Worm (Caenorhabditis elegans) whole organism, young adult: ENCODE results near the gene sea-2.

ENCODE experiments used
- C06A6.2 ChIP-seq: fragments of 200-800 bp; sonication (Bioruptor generic); conservative IDR thresholded peaks from 2 replicates; pipeline ENCODE4 v1.3.6; 2022; ENCODE audit warnings: missing genetic modification characterization, missing compliant biosample characterization
- F10E7.11 ChIP-seq: sonication (generic microtip); optimal IDR thresholded peaks from 2 replicates; lab custom pipeline; 2017; ENCODE audit warnings: mild to moderate bottlenecking, missing genetic modification characterization, moderate library complexity, missing compliant biosample characterization
- F22D6.2 ChIP-seq: sonication (generic microtip); optimal IDR thresholded peaks from 2 replicates; lab custom pipeline; 2016; ENCODE audit warnings: mild to moderate bottlenecking, missing genetic modification characterization, missing compliant biosample characterization
- F23B12.7 ChIP-seq: sonication (generic microtip); optimal IDR thresholded peaks from 2 replicates; lab custom pipeline; 2017; ENCODE audit warnings: missing genetic modification characterization, mild to moderate bottlenecking, missing compliant biosample characterization, antibody characterized with exemption, moderate library complexity; ENCODE audit not compliant: insufficient read depth
- F52B5.7 ChIP-seq: sonication (generic microtip); optimal IDR thresholded peaks from 2 replicates; lab custom pipeline; 2016; ENCODE audit warnings: mild to moderate bottlenecking, missing genetic modification characterization, missing compliant biosample characterization
- F55B11.4 ChIP-seq: sonication (generic microtip); optimal IDR thresholded peaks from 2 replicates; lab custom pipeline; 2016; ENCODE audit warnings: missing compliant biosample characterization, missing genetic modification characterization, borderline replicate concordance; ENCODE audit not compliant: insufficient read depth
- Y95B8A.8 ChIP-seq: fragments of 200-800 bp; sonication (Bioruptor generic); IDR thresholded peaks from 2 replicates; pipeline ENCODE4 v1.3.6; 2022; ENCODE audit warnings: missing genetic modification reagents, missing genetic modification characterization, missing compliant biosample characterization
- aptf-3 ChIP-seq: fragments of 200-800 bp; sonication (Bioruptor generic); IDR thresholded peaks from 2 replicates; pipeline ENCODE4 v1.3.6; 2022; ENCODE audit warnings: missing genetic modification characterization, missing compliant biosample characterization
- attf-5 ChIP-seq: fragments of 200-800 bp; sonication (Bioruptor generic); optimal IDR thresholded peaks from 2 replicates; lab custom pipeline; 2018; ENCODE audit warnings: mild to moderate bottlenecking, missing genetic modification characterization, missing compliant biosample characterization
- attf-6 ChIP-seq: fragments of 200-800 bp; sonication (Bioruptor generic); IDR thresholded peaks from 2 replicates; pipeline ENCODE4 v1.3.6; 2022; ENCODE audit warnings: missing genetic modification reagents, missing genetic modification characterization, missing compliant biosample characterization
- bed-1 ChIP-seq: fragments of 200-800 bp; sonication (Bioruptor generic); IDR thresholded peaks from 2 replicates; pipeline ENCODE4 v1.3.6; 2022; ENCODE audit warnings: missing genetic modification reagents, missing genetic modification characterization, missing compliant biosample characterization
- ceh-91 ChIP-seq: fragments of 200-800 bp; sonication (Bioruptor generic); IDR thresholded peaks from 2 replicates; pipeline ENCODE4 v1.3.6; 2022; ENCODE audit warnings: missing genetic modification reagents, missing genetic modification characterization, missing compliant biosample characterization
- egl-18 ChIP-seq: fragments of 200-800 bp; sonication (Bioruptor generic); IDR thresholded peaks from 2 replicates; pipeline ENCODE4 v1.3.6; 2022; ENCODE audit warnings: missing genetic modification reagents, missing genetic modification characterization, missing compliant biosample characterization
- egrh-3 ChIP-seq: fragments of 200-800 bp; sonication (Bioruptor generic); IDR thresholded peaks from 2 replicates; pipeline ENCODE4 v1.3.6; 2022; ENCODE audit warnings: missing genetic modification reagents, missing genetic modification characterization, missing compliant biosample characterization
- ets-4 ChIP-seq: fragments of 200-800 bp; sonication (Bioruptor generic); optimal IDR thresholded peaks from 2 replicates; lab custom pipeline; 2018; ENCODE audit warnings: mild to moderate bottlenecking, missing genetic modification characterization, missing compliant biosample characterization
- gei-17 ChIP-seq: fragments of 200-800 bp; sonication (Bioruptor generic); optimal IDR thresholded peaks from 2 replicates; lab custom pipeline; 2018; ENCODE audit warnings: mild to moderate bottlenecking, missing genetic modification characterization, missing compliant biosample characterization
- him-1 ChIP-seq: sonication (generic microtip); optimal IDR thresholded peaks from 2 replicates; lab custom pipeline; 2016; ENCODE audit warnings: missing genotype, missing genetic modification reagents, missing genetic modification characterization, missing compliant biosample characterization
- lir-1 ChIP-seq: fragments of 200-800 bp; sonication (Bioruptor generic); conservative IDR thresholded peaks from 2 replicates; pipeline ENCODE4 v1.3.6; 2022; ENCODE audit warnings: missing genetic modification reagents, missing genetic modification characterization, missing compliant biosample characterization
- nfya-1 ChIP-seq: sonication (generic microtip); optimal IDR thresholded peaks from 2 replicates; lab custom pipeline; 2017; ENCODE audit warnings: antibody characterized with exemption, missing compliant biosample characterization, missing genetic modification characterization, borderline replicate concordance; ENCODE audit not compliant: insufficient read depth
- nhr-179 ChIP-seq: sonication (generic microtip); optimal IDR thresholded peaks from 2 replicates; lab custom pipeline; 2016; ENCODE audit warnings: mild to moderate bottlenecking, missing genetic modification characterization, missing compliant biosample characterization
- nhr-27 ChIP-seq: fragments of 200-800 bp; sonication (Bioruptor generic); optimal IDR thresholded peaks from 2 replicates; lab custom pipeline; 2018; ENCODE audit warnings: mild to moderate bottlenecking, missing genetic modification characterization, moderate library complexity, missing compliant biosample characterization
- nhr-90 ChIP-seq: sonication (generic microtip); optimal IDR thresholded peaks from 2 replicates; lab custom pipeline; 2016; ENCODE audit warnings: missing genotype, mild to moderate bottlenecking, missing genetic modification characterization, missing compliant biosample characterization
- pha-4 ChIP-seq: fragments of 150-350 bp; sonication (generic microtip); optimal IDR thresholded peaks from 2 replicates; lab custom pipeline; 2014; ENCODE audit warnings: missing biosample characterization, missing genetic modification reagents, missing genetic modification characterization
- rec-8 ChIP-seq, 2 experiments: sonication (generic microtip); optimal IDR thresholded peaks; 2 replicates each; lab custom pipeline; 2016; ENCODE audit warnings: mild to moderate bottlenecking in 2 of 2, missing genetic modification characterization in 2 of 2, missing genetic modification reagents in 2 of 2, missing genotype in 2 of 2, missing biosample characterization in 1 of 2, missing compliant biosample characterization in 1 of 2, moderate library complexity in 1 of 2
- repo-1 ChIP-seq: sonication (generic microtip); optimal IDR thresholded peaks from 2 replicates; lab custom pipeline; 2017; ENCODE audit warnings: mild to moderate bottlenecking, missing genetic modification characterization, missing compliant biosample characterization
- sea-2 ChIP-seq: fragments of 200-800 bp; sonication (Bioruptor generic); IDR thresholded peaks from 2 replicates; pipeline ENCODE4 v1.3.6; 2022; ENCODE audit warnings: missing genetic modification characterization, missing compliant biosample characterization
- snpc-3.4 ChIP-seq: sonication (generic microtip); optimal IDR thresholded peaks from 2 replicates; lab custom pipeline; 2017; ENCODE audit warnings: missing genetic modification characterization, mild to moderate bottlenecking, missing compliant biosample characterization, antibody characterized with exemption, moderate library complexity, missing genotype, missing genetic modification reagents
- snpc-4 ChIP-seq, 5 experiments: fragments of 150-350 bp in 1 of 5; sonication (generic microtip) in 4 of 5; optimal IDR thresholded peaks; 2 replicates each; lab custom pipeline; 2014 to 2018; ENCODE audit warnings: missing genetic modification characterization in 5 of 5, missing biosample characterization in 3 of 5, antibody characterized with exemption in 2 of 5, mild to moderate bottlenecking in 2 of 5, missing compliant biosample characterization in 2 of 5, missing genotype in 2 of 5, moderate library complexity in 2 of 5, missing genetic modification reagents in 1 of 5
- sptf-2 ChIP-seq: fragments of 200-800 bp; sonication (Bioruptor generic); optimal IDR thresholded peaks from 2 replicates; lab custom pipeline; 2018; ENCODE audit warnings: mild to moderate bottlenecking, missing genetic modification characterization, missing compliant biosample characterization
- tbx-9 ChIP-seq: sonication (generic microtip); optimal IDR thresholded peaks from 2 replicates; lab custom pipeline; 2016; ENCODE audit warnings: borderline replicate concordance, missing genetic modification characterization, inconsistent platforms, missing compliant biosample characterization
- unc-130 ChIP-seq: sonication (generic microtip); optimal IDR thresholded peaks from 2 replicates; lab custom pipeline; 2016; ENCODE audit warnings: missing genetic modification reagents, missing genetic modification characterization, missing compliant biosample characterization
- xnd-1 ChIP-seq: sonication (generic microtip); optimal IDR thresholded peaks from 2 replicates; lab custom pipeline; 2016; ENCODE audit warnings: missing genotype, missing genetic modification reagents, missing genetic modification characterization, missing compliant biosample characterization
- ztf-28 ChIP-seq: fragments of 200-800 bp; sonication (Bioruptor generic); IDR thresholded peaks from 2 replicates; pipeline ENCODE4 v1.3.6; 2022; ENCODE audit warnings: missing genetic modification reagents, missing genetic modification characterization, missing compliant biosample characterization

Gene sea-2

ce11 chrII:3950077-3950476 lies at the start of gene sea-2:
TSS of gene sea-2 (plus strand) at chrII:3950377.
- TF ChIP-seq rec-8 (tag; optimal IDR thresholded peaks at IDR 0.05; lab: Kevin White, UChicago) (no peak), ztf-28 (no peak), ceh-91 (GFP tag; lab: Robert Waterston, UW) (no peak), pha-4 (no peak), xnd-1 (tag; lab: Kevin White, UChicago) (no peak), him-1 (no peak), tbx-9 (tag; lab: Kevin White, UChicago) (no peak), repo-1 (tag; lab: Kevin White, UChicago) (no peak), F23B12.7 (tag; lab: Kevin White, UChicago) (no peak), nhr-90 (tag; lab: Kevin White, UChicago) (no peak), lir-1 (GFP tag; lab: Robert Waterston, UW) (no peak), egl-18 (GFP tag; lab: Robert Waterston, UW) (no peak), F10E7.11 (tag; lab: Kevin White, UChicago) (no peak)

DNA sequence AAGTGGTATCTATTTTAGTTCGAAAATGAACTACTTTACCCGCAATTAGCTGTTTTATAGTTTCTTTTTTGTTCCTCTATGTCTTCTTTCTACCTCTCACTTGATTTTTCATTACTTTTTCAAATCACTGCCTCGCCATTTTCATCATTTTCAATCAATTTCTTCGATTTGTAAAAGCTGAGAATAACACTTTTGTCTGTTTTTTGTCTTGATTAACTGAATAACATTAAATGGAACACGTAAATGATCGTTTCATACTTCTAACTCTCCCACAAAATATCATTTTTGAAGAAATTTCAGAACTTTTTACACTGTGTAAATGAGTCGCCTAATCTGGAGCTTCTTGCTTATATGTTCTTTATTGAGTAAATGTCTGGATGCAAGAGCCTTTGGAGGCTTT lies 49.1 kb upstream of the sea-2 start, which contains the start of gene F53C3.4:
F53C3.4 (plus strand) TSS at position 301 of the 400 bp plus-strand sequence.
- TF ChIP-seq nhr-27 (tag; lab: Kevin White, UChicago) (no peak), nhr-179 (tag; lab: Kevin White, UChicago) (no peak), unc-130 (GFP tag; lab: Kevin White, UChicago) (no peak), sea-2 (GFP tag; lab: Robert Waterston, UW) (no peak), gei-17 (no peak), C06A6.2 (no peak), ets-4 (GFP tag; lab: Kevin White, UChicago) (no peak), F23B12.7 (tag; lab: Kevin White, UChicago) (no peak), snpc-4 (GFP tag; optimal IDR thresholded peaks at IDR 0.05; lab: Kevin White, UChicago) (no peak), snpc-4 (tag; optimal IDR thresholded peaks at IDR 0.05; lab: Kevin White, UChicago) (no peak), F55B11.4 (tag; lab: Kevin White, UChicago) (no peak), snpc-3.4 (tag; lab: Kevin White, UChicago) (no peak), F52B5.7 (tag; lab: Kevin White, UChicago) (no peak), attf-5 (GFP tag; lab: Kevin White, UChicago) (no peak), him-1 (no peak), F22D6.2 (no peak), bed-1 (GFP tag; lab: Robert Waterston, UW) (no peak)

- TF ChIP-seq nfya-1 (tag; lab: Kevin White, UChicago), result no peak
- TF ChIP-seq F22D6.2, result no peak
- TF ChIP-seq Y95B8A.8, result no peak
- peak; percentile 52; the same call in 1 of the 2 replicates for TF ChIP-seq egrh-3 (GFP tag; lab: Robert Waterston, UW)
- no peak for TF ChIP-seq attf-6 (GFP tag; lab: Robert Waterston, UW)
- TF ChIP-seq sptf-2 (GFP tag; lab: Kevin White, UChicago), result no peak
- TF ChIP-seq aptf-3 (GFP tag; lab: Robert Waterston, UW), result no peak
These were observed 47.4 kb upstream of the sea-2 start, which contains the start of gene F53C3.3 for ce11 chrII:3902798-3903197. TSS of gene F53C3.3 (plus strand) at chrII:3902856.
